Worm (Caenorhabditis elegans) whole organism, dauer: ENCODE data around the gene C33D3.5.

Source experiments
- unc-62 ChIP-seq: sonication (generic microtip); optimal IDR thresholded peaks from 2 replicates; lab custom pipeline; 2017; ENCODE audit warnings: missing biosample characterization, missing genetic modification reagents, missing genetic modification characterization

C33D3.5 gene

DNA sequence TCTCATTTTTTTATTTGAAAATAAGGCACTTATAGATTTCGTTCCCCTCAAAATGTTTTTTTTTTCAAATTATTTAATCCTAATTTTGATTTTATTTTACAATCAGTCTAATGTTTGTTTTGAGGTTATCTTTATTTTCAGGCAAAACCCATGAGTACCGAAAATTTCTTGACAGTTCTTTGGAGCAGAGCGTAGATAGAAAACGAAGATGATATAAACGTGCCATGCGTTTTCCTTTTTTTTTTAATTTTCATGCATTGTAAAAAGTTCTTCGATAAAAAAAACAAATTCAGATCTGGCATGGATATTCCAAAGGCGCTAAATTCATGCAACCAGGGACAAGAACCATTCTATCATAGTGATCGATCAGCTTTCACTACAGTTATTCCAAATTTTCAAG lies at the start of gene C33D3.5:
C33D3.5 (plus strand) TSS at position 301 of the 400 bp plus-strand sequence.
- no peak for TF ChIP-seq unc-62 (GFP tag; lab: Kevin White, UChicago)

DNA sequence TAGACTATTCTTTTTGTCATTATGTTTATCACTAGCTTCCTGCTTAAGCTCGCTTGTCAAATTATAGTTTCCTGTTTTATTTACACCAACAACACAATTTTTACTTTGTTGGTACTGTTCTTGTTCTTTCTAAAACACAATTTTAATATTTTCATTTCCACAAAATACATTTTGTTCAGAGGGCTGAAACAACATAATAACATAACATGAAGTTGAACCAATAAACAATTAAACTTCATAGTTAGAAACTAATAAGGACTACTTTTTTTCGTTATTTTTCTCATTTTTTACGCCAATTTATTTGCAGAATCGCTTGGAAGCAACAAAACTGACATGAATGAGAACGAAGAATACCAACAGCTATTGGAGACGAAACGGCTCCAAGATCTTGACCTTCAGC lies 47.3 kb upstream of the C33D3.5 start, which contains the start of gene C39B10.3:
C39B10.3 (plus strand) TSS at position 301 of the 400 bp plus-strand sequence.
- TF ChIP-seq unc-62 (GFP tag; lab: Kevin White, UChicago): no peak

DNA sequence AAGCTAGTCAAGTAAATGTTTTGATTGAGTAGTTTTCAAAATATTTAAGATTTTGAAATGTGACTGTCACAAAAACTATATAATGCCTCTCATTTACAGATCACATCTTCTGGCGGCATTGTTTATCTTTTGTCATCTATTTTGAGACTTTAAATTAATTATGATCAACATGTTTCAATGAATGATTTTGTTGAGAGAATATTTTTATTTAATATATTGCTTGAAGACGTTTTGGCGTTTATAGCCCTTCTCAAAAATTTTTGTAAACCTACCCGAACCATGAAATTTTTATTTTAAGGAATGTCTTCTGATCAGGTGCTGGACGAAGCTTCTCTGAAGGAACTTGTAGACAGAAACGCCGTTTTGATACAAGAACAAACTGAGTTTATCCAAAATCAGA lies 46.4 kb upstream of the C33D3.5 start, which contains the start of gene C39B10.4:
C39B10.4 (plus strand) TSS at position 301 of the 400 bp plus-strand sequence.
- TF ChIP-seq unc-62 (GFP tag; lab: Kevin White, UChicago): no peak

DNA sequence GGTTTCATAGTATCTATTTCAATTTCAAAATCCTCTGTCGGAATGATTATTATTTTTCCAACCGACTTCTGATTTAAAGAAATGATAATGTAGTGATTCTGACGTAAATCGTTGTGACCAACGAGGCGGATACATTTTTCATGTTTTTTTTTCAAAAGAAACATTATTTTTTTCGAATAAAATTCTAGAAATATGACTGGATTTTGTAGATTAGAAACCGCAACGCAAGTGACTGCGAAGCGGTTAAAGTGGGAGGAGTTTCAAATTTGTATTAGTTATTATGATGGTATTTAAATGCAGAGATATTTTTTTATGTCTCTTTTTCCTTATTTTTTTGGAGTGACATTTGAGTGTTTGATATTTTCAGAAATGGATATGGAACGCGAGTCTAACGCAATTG lies 44.2 kb upstream of the C33D3.5 start, which contains the start of gene C39B10.5:
C39B10.5 (plus strand) TSS at position 362 of the 400 bp plus-strand sequence.
- TF ChIP-seq unc-62 (GFP tag; lab: Kevin White, UChicago): no peak

DNA sequence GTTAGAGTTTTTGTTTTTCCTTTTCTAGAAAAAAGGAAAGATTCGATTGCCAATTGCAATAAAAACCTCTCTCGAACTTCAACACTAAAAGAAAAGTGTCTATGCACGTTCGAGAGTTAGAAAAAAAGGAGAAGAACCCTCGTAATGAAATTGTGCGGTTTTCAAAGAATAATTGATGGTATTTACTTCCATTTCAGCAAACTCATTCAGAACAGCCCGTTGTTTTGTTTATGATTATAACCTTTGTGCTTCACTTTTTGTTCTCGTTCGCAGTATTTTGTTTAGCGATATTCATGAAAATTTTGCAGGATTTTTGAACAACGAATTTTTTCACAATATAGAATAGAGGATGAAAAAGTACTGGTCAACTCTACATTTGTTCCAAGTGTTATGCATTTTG lies 37.2 kb upstream of the C33D3.5 start, which contains the start of gene lgc-41:
lgc-41 (plus strand) TSS at position 301 of the 400 bp plus-strand sequence.
- TF ChIP-seq unc-62 (GFP tag; lab: Kevin White, UChicago): no peak

DNA sequence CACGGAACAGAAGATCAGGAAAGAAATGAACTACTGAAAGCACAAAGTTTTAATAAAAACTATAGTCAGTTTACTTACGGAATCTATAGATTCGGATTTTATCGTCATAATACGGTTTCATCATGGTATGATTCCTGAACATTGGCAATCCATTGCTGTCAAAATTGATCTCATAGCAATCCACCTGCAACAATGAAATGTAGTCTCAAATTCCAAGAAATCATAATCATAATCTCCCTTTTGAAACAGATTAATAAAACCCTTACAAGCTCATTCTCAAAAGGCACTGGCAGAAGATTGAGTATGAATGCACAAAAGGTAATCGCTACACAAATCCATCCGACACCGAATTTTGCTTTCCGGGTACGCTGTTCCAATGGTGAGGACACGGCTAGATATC lies 28.8 kb upstream of the C33D3.5 start:
- no peak for TF ChIP-seq unc-62 (GFP tag; lab: Kevin White, UChicago)

DNA sequence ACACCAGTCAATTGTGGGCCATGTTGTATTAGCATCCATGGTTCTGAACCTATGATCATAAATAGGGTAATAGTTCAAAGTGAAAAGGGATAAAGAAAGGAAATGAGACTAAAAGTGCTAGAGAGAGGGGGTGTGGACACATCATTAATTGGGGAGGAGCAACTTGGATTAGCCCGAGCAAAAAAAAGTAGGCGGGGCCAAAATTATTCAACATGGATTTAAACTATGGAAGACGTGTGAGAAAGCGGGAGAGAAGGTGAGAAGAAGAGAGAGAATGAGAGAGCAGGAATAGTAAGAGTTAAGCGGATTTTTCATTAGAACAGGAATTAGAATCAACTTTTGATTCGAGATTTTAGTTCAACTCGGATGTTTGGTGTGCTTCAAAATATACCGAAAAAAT lies 27.6 kb upstream of the C33D3.5 start, which contains the start of gene C39B10.1:
C39B10.1 (minus strand) TSS at position 101 of the 400 bp plus-strand sequence.
- no peak for TF ChIP-seq unc-62 (GFP tag; lab: Kevin White, UChicago)

DNA sequence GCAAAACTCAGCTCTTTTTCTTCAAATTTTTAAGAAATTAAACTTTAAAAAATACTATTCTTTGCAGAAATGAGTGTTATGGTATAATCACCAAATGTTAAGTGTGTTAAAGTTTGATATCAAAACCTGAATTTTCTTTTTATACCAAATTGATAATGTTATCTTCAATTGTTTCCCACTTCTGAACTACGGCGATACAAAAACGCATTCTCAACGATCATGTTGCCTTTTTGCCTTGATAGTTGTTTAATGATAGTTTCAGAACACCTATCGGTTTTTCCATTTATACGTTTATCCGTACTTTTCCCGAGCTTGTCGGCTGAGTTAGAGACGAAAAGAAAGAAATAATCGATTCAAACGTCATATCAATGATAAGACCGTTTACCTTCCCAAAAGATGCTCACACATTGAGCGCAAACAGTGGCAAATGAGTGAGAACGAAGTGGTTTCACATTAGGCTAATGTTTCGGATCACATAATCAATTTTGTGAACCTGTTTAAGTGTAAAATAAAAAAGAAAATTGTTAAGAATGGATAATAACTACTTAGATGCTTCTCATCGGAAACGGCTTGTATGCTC lies 16.1 kb upstream of the C33D3.5 start, which contains the start of gene elt-4:
elt-4 (plus strand) TSS at position 530 of the 580 bp plus-strand sequence.
- TF ChIP-seq unc-62 (GFP tag; lab: Kevin White, UChicago): no peak

DNA sequence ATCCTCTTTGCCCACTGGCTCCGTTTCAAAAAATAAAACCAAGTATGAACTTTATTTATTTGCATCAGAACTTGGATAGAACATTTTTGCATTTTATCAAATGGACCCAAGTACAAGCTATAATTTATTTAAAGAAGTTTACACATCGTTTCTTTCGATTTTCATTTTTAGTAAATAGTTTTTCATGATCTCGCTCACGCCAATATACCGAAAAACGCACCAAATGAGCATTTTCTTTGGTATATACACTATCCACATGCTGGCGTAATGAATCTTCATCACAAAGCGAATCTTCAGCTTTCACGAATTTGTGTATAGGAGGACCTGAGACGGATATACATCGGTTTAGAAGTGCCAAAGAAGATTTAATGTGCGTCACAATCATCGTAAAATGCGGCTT lies 14.6 kb upstream of the C33D3.5 start, which contains the start of gene C39B10.7:
C39B10.7 (plus strand) TSS at position 301 of the 400 bp plus-strand sequence.
- no peak for TF ChIP-seq unc-62 (GFP tag; lab: Kevin White, UChicago)

DNA sequence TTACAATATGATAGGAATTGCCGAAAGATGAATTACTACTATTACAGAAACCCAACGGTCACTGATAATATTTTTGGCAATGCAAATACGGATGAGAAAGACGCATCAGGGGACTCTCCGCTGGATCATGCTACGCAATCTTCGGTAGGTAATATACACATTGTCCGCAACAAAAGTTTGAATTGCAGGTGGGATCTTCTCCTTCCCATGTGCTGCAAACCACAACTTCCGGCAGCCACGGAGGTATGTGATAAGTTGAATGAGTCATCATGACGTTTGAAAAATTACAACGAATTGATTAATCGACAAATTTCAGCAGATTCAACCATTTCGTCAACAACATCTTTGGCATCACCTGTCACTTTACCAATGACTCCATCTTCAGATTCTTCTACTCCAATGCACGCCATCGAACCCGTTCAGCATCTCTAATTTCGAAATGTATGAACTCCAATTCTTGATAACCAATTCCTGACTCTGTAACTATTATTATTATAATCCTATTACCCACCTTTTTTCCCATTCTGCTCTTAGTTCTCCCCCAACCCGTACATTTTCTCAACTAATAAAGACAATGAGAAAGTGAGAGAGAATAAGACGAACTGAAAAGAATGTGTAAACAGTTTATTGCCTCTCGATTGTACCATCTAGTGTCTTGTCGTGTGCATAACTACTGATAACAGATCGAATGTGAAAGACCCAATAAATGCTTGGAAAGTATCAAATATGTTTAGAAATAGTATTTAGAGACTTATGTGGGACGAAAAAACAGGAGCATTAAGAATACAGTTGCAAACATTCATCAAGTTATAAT lies 13.8 kb upstream of the C33D3.5 start:
- TF ChIP-seq unc-62 (GFP tag; lab: Kevin White, UChicago): no peak

DNA sequence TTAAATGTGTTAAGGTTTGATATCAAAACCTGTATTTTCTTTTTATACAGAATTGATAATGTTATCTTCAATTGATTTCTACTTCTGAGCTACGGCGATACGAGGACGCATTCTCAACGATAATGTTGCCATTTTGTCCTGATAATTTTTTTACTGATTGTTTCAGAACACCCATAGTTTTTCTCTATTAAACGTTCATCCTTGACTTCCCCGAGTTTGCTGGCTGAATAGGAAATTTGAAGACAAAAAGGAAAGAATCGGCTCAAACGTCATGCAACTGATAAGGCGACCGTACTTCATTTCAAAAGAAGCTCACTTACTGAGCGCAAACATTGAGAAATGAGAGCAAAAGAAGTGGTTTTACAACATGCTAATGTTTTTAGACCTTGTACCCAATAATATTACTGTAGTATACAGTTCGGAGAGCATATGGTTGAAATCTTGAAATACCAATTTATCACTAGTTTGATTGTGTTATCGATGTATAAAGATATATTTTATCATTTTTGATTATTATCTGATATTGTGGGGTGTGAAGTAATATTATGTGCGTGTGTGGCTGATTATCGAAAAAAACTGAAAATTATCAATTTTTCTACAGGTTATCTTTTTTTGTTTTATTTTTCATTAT lies 11.9 kb upstream of the C33D3.5 start:
- TF ChIP-seq unc-62 (GFP tag; lab: Kevin White, UChicago): no peak

DNA sequence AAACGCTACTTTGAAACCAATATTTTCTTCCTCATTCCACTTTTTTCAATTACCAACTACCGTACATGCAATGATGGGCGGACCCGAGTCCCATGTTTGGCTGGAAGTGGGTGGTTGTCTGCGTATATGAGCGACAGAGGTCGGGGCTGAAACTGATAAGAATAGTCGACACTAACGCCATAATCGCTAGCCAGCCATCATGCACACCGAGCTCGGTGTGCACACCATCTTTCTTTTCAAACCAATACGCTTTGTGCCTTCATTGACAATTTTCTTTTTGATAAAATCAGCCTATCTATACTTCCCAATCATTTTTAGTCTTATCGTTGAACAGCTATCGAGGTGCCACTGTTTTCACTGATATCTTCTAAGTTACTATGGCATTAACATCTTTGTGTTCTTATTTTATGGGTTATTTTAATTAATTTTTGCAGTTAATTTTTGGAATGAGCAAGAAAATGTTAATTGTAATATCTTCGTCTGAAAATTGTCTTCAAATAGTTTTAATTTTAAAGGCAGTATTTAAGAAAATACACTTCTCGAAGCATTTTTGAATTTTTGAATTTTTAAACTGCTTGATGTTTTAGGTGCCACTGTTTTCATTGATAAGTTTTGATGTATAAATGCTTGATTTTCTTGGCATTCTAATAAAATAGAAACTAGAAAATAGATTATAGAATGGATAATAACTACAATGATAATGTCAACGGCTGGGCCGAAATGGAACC lies 10.4 kb upstream of the C33D3.5 start, which contains the start of gene elt-2:
elt-2 (plus strand) TSS at position 678 of the 728 bp plus-strand sequence.
- no peak for TF ChIP-seq unc-62 (GFP tag; lab: Kevin White, UChicago)

DNA sequence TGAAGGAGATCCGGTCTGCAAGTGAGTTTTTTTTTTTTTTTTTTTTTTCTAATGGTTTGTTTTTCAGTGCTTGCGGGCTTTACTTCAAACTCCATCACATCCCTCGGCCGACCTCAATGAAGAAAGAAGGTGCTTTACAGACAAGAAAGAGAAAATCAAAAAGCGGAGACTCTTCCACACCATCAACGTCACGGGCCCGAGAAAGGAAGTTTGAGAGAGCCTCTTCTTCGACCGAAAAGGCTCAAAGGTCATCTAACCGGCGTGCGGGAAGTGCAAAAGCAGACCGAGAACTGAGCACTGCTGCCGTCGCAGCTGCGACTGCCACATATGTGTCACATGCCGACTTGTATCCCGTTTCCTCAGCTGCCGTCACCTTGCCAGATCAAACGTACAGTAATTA lies 8.9 kb upstream of the C33D3.5 start:
- no peak for TF ChIP-seq unc-62 (GFP tag; lab: Kevin White, UChicago)

DNA sequence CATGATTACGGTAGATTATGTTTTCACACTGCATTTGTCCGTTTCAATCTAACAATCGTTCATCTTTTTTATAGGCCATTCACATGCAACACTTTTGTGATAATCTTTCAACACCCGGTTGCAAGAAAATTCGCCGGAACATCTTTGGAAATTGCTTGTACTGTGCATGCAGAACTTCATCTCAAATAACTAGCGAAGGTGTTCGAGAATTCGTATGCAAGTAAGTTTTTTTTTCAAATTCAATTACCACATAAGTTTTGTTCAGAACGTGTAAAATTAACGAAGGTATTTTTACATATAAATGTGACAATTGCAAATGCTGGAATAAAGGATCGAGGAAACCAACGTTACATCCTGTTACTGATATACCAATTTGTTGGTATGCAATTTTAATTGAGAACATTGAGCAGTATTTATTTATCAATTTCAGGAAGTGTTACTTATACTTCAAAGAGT lies 5.8 kb upstream of the C33D3.5 start, which contains the start of gene C33D3.3:
C33D3.3 (plus strand) TSS at position 51 of the 456 bp plus-strand sequence.
- TF ChIP-seq unc-62 (GFP tag; lab: Kevin White, UChicago): no peak

DNA sequence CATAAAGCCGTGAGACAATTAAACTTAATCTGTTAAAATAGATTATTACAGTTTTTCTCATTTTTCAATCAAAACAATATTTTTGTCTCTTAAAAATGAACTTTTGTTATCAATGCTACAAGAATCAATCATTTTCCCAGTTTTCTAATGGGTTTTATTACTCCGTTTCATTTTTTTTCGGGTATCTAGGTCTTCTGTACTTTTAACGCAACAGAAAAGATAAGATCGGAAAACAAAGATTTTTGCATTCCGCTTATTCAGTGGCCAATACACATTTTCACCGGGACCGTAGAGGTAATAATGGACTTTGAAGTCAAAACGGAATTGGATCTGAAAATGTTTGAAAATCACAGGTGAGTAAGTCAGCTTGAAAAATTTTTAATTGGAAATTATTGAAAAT lies 2.4 kb upstream of the C33D3.5 start, which contains the start of gene C33D3.4:
C33D3.4 (plus strand) TSS at position 301 of the 400 bp plus-strand sequence.
- TF ChIP-seq unc-62 (GFP tag; lab: Kevin White, UChicago): no peak
